Fruit fly (Drosophila melanogaster): Measurements from ENCODE around the gene her.

DNA sequence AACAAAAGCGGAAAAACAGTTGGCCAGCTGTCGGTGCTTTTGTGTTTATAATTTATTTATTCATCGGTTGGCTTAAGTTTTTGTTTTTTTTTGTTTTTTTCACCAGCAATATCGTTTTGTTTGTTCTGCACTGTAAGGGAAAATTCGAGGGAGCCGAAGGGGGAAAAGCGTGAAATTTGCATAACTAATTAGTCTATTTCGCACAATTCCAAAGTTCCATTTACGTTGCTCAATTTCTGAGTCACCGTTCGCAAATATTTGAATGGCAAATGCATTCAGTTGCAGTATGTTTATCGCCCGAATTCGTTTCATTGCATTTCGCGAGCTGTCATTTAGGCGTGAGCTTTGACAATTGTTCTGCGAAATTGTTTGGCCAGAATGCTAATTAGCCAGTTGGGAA is 23.4 kb upstream of the her start:
- no peak for TF ChIP-seq psq (optimal IDR thresholded peaks at IDR 0.05)
- TF ChIP-seq h (optimal IDR thresholded peaks at IDR 0.05), result no peak
- TF ChIP-seq ttk (optimal IDR thresholded peaks at IDR 0.05), result no peak
- TF ChIP-seq Myc (optimal IDR thresholded peaks at IDR 0.05), result no peak
- TF ChIP-seq insv (optimal IDR thresholded peaks at IDR 0.05), result no peak
- no peak for TF ChIP-seq Sin3A (optimal IDR thresholded peaks at IDR 0.05)

Measured in Kc167 (cell line).